Worm (Caenorhabditis elegans) whole organism, young adult: ENCODE data around the gene ver-1.

Source experiments
- F52B5.7 ChIP-seq: sonication (generic microtip); optimal IDR thresholded peaks from 2 replicates; lab custom pipeline; 2016; ENCODE audit warnings: mild to moderate bottlenecking, missing genetic modification characterization, missing compliant biosample characterization
- F57A8.1 ChIP-seq: fragments of 200-800 bp; sonication (Bioruptor generic); optimal IDR thresholded peaks from 2 replicates; lab custom pipeline; 2018; ENCODE audit warnings: mild to moderate bottlenecking, missing genetic modification characterization, moderate library complexity, missing compliant biosample characterization
- ama-1 ChIP-seq, 3 experiments: fragments of 150-350 bp in 1 of 3; sonication (generic microtip) in 2 of 3; optimal IDR thresholded peaks; 2 replicates each; lab custom pipeline; 2014 to 2018; ENCODE audit warnings: missing biosample characterization in 2 of 3, missing genetic modification characterization in 2 of 3, missing genetic modification reagents in 2 of 3
- bed-2 ChIP-seq: fragments of 200-800 bp; sonication (Bioruptor generic); IDR thresholded peaks from 2 replicates; pipeline ENCODE4 v1.3.6; 2022; ENCODE audit warnings: missing genetic modification reagents, missing genetic modification characterization, missing compliant biosample characterization
- hlh-26 ChIP-seq: fragments of 200-800 bp; sonication (Bioruptor generic); conservative IDR thresholded peaks from 2 replicates; pipeline ENCODE4 v1.3.6; 2022; ENCODE audit warnings: missing genetic modification reagents, missing genetic modification characterization, missing compliant biosample characterization

ce11 chrIII:207023-207422 lies 50.4 kb downstream of the ver-1 start, which contains the start of gene W10C4.1:
- TF ChIP-seq hlh-26 (GFP tag; lab: Robert Waterston, UW) (no peak), F52B5.7 (no peak), ama-1 (optimal IDR thresholded peaks at IDR 0.05; lab: Kevin White, UChicago) (no peak), ama-1 (GFP tag; optimal IDR thresholded peaks at IDR 0.05; lab: Kevin White, UChicago) (no peak), bed-2 (GFP tag; lab: Robert Waterston, UW) (no peak), F57A8.1 (GFP tag; lab: Kevin White, UChicago) (no peak)
